Worm (Caenorhabditis elegans): Measurements from ENCODE around the gene acs-19.
"Not testable (repeated sequence)": the region's sequence is repeated elsewhere in the genome, so short reads cannot be mapped to it uniquely, and the experiment has no call there.

Gene acs-19

DNA sequence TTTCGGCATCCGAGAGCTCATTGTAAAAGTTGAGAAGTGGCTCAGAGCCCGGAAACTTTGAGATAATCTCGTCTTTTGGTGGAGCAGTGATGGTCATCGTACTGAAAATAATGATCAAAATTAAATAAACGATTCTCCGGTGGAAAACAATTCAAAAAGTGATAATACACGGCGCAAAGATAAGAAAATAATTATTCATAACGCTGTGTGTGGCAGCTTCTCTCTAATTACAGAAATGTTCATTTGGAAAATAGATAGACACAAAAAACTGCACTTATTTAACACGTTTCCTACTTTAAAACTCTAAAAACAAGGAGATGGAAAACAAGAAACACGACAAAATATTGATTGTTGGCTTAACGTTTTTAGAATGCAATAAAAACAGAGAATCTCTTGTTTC is 20.8 kb upstream of the acs-19 start, which contains the start of gene C36A4.4:
Gene C36A4.4 (minus strand): TSS at position 101 of the 400 bp plus-strand sequence.
- TF ChIP-seq unc-39 (tag; optimal IDR thresholded peaks at IDR 0.05); mab-5 (tag; optimal IDR thresholded peaks at IDR 0.05); flh-1 (GFP tag; optimal IDR thresholded peaks at IDR 0.05): not testable (repeated sequence)

DNA sequence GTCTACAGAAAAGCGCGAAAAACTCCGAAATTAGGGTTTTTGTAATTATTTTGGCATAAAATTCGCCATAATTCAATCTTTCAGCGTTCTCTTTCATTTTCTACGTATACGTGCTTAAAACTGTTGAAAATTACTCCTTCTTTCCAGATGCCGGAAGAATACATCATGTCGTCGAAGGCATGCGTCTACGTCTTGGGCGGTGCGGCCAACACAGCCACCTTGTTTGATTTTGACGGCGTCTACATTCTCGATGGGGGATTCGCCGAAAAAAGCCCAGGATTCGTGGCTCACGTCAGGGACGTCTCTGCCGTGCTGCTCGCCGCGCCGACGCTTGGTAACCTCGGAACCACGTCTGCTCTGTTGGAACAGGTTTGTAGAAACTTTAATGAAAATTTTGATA is 19.5 kb upstream of the acs-19 start, which contains the start of gene maph-1.3:
Gene maph-1.3 (plus strand): TSS at position 148 of the 400 bp plus-strand sequence.
- not testable (repeated sequence) for TF ChIP-seq elt-3 (tag; optimal IDR thresholded peaks at IDR 0.05); bed-3 (GFP tag; optimal IDR thresholded peaks at IDR 0.05); mep-1 (tag; optimal IDR thresholded peaks at IDR 0.05)

DNA sequence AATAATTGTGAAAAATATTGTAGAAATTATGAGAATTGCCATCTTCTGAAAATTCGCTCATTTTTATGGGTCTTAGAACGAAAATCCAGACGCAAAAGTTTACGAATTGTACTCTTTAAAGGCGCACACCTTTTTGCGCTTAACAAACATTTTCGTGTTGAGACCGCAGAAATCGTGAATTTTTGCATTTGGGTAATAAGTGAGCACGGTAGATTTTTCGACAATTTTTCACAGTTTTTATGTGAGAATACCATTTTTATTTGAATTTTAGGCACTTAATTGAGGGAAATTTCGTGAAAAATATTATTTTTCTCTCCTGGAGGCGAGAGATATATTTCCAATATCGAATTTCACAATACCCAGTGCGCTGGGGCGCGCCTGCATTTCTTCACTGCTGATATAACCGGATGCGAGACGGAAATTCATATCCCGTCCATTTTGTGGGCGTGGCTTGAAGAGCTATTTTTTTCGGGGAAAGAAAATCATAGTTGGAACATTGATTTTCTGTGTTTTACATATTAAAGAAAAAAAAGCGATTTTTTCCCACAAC is 12.2 kb upstream of the acs-19 start, which contains the start of gene cyp-25A4:
Gene cyp-25A4 (minus strand): TSS at position 51 of the 550 bp plus-strand sequence.
- not testable (repeated sequence) for TF ChIP-seq lsy-2 (tag; optimal IDR thresholded peaks at IDR 0.05); lin-32 (GFP tag; optimal IDR thresholded peaks at IDR 0.05); mep-1 (tag; optimal IDR thresholded peaks at IDR 0.05)

DNA sequence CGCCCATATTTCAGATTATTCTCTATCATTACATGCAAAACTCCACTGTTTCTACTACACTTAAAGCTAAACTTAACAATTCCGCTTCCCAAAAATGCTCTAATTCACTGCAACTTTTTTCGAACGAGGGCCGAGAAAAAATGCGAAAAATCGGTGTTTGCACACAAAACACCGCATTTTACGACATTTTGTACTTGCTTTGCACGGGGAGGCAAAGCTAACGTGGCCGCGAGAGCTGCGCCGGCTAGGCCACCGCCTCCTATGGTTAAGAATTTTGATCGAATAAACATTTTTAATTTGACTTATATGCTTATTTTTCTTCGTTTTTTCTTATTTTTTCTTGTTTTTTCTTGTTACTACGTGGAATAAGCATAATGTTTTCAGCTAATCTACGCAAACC is 9.4 kb upstream of the acs-19 start:
- TF ChIP-seq lsy-2 (tag; optimal IDR thresholded peaks at IDR 0.05): peak; percentile 52

DNA sequence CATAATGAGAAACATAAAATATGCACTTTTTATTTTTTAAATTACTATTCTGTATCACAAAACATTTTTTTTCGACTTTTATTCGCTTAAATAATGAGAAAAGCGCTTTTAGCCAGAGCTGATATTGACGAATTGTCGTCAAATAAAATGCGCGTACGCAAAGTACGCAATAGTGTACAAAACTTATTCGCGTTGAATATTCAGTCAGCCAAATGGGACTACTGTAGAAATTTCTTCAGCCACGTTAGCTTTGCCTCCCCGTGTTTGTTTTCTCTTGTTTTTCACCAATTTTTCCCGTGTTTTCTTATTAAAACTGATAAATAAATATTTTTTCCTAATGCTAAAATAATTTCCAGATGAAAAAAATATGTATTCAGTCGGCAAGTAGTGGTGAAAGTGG is 7.3 kb upstream of the acs-19 start:
- peak; percentile 88 for TF ChIP-seq lsy-2 (tag; optimal IDR thresholded peaks at IDR 0.05)

DNA sequence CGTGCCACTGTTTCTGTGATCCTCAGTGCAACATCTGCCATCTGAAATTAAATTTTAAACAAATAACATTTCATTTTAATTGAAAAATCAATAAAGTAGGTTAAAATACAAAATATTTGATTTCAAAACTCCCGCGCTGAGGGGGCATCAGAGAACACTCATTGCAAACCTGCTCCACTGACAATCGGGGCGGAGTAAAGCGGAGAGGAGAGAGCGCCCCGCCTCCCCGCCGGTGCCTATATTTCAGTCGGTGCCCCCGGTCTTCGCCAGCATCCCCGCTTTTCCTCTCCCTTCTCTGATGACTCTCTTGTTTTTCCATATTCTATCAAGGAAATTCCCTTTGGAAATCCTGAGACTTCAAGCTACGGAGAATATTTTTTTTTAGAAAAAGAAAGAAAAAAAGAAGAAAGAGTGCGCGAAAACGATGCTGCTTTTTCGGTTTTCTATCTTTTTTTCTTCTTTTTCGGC is 1.3 kb upstream of the acs-19 start, which contains the start of gene brc-1:
Gene brc-1 (minus strand): TSS at position 51 of the 468 bp plus-strand sequence.
- TF ChIP-seq blmp-1 (tag; optimal IDR thresholded peaks at IDR 0.05): no peak
- peak; percentile 67 for TF ChIP-seq pha-4 (tag; optimal IDR thresholded peaks at IDR 0.05)
- peak; percentile 68 for TF ChIP-seq drap-1 (GFP tag; optimal IDR thresholded peaks at IDR 0.05)
- TF ChIP-seq nhr-2 (tag; optimal IDR thresholded peaks at IDR 0.05): no peak
- TF ChIP-seq mab-5 (tag; optimal IDR thresholded peaks at IDR 0.05): no peak
- no peak for TF ChIP-seq hlh-1 (tag; optimal IDR thresholded peaks at IDR 0.05)
- no peak for TF ChIP-seq elt-3 (tag; optimal IDR thresholded peaks at IDR 0.05)
- TF ChIP-seq ceh-43 (GFP tag; optimal IDR thresholded peaks at IDR 0.05): no peak
- TF ChIP-seq ces-1 (GFP tag; optimal IDR thresholded peaks at IDR 0.05): peak; percentile 65
- TF ChIP-seq unc-62 (GFP tag; optimal IDR thresholded peaks at IDR 0.05): peak; percentile 6
- no peak for TF ChIP-seq nhr-76 (tag; optimal IDR thresholded peaks at IDR 0.05)
- TF ChIP-seq nhr-28 (tag; optimal IDR thresholded peaks at IDR 0.05): no peak
- no peak for TF ChIP-seq zip-8 (tag; optimal IDR thresholded peaks at IDR 0.05)
- TF ChIP-seq nhr-237 (tag; optimal IDR thresholded peaks at IDR 0.05): peak; percentile 92
- TF ChIP-seq snpc-4 (tag; optimal IDR thresholded peaks at IDR 0.05): no peak
- TF ChIP-seq sptf-1 (tag; optimal IDR thresholded peaks at IDR 0.05): peak; percentile 71
- TF ChIP-seq nhr-12 (tag; optimal IDR thresholded peaks at IDR 0.05): no peak
- TF ChIP-seq lsy-2 (tag; optimal IDR thresholded peaks at IDR 0.05): peak; percentile 90
- TF ChIP-seq lin-32 (GFP tag; optimal IDR thresholded peaks at IDR 0.05): peak; percentile 15
- no peak for TF ChIP-seq unc-39 (tag; optimal IDR thresholded peaks at IDR 0.05)
- TF ChIP-seq cnd-1 (tag; optimal IDR thresholded peaks at IDR 0.05): peak; percentile 31
- TF ChIP-seq elt-1 (tag; optimal IDR thresholded peaks at IDR 0.05; ENCODE audit: borderline replicate concordance, insufficient read depth): no peak
- TF ChIP-seq bed-3 (GFP tag; optimal IDR thresholded peaks at IDR 0.05): no peak
- TF ChIP-seq ztf-11 (tag; optimal IDR thresholded peaks at IDR 0.05): no peak
- peak; percentile 17 for TF ChIP-seq unc-120 (tag; optimal IDR thresholded peaks at IDR 0.05; ENCODE audit: poor library complexity, severe bottlenecking)
- TF ChIP-seq flh-1 (GFP tag; optimal IDR thresholded peaks at IDR 0.05): no peak
- peak; percentile 12 for TF ChIP-seq M03D4.4 (tag; optimal IDR thresholded peaks at IDR 0.05)
- TF ChIP-seq ceh-83 (GFP tag; optimal IDR thresholded peaks at IDR 0.05): peak; percentile 12
- TF ChIP-seq ham-2 (GFP tag; optimal IDR thresholded peaks at IDR 0.05): peak; percentile 59
- peak; percentile 50 for TF ChIP-seq lin-13 (tag; optimal IDR thresholded peaks at IDR 0.05)
- TF ChIP-seq tbx-8 (GFP tag; optimal IDR thresholded peaks at IDR 0.05): no peak
- peak; percentile 48 for TF ChIP-seq mls-2 (tag; optimal IDR thresholded peaks at IDR 0.05)
- TF ChIP-seq mep-1 (tag; optimal IDR thresholded peaks at IDR 0.05): peak; percentile 83
- TF ChIP-seq ceh-39 (tag; optimal IDR thresholded peaks at IDR 0.05): no peak
- no peak for TF ChIP-seq sem-2 (GFP tag; optimal IDR thresholded peaks at IDR 0.05)

Data from whole organism, mixed stage, embryonic.